Worm (Caenorhabditis elegans) whole organism, L2 larva: Measurements from ENCODE around the gene srz-78.

Experiments used
- C34F6.9 ChIP-seq: fragments of 150-350 bp; optimal IDR thresholded peaks from 2 replicates; lab custom pipeline; 2014; ENCODE audit warnings: missing biosample characterization, missing genetic modification characterization
- Y55F3AM.14 ChIP-seq: fragments of 200-800 bp; sonication (Bioruptor generic); optimal IDR thresholded peaks from 2 replicates; lab custom pipeline; 2018; ENCODE audit warnings: mild to moderate bottlenecking, missing genetic modification characterization, missing compliant biosample characterization
- ZK546.5 ChIP-seq: sonication (generic microtip); optimal IDR thresholded peaks from 2 replicates; lab custom pipeline; 2017; ENCODE audit warnings: missing biosample characterization, missing genetic modification characterization
- alr-1 ChIP-seq: fragments of 150-350 bp; optimal IDR thresholded peaks from 2 replicates; lab custom pipeline; 2014; ENCODE audit warnings: missing biosample characterization, missing genetic modification characterization
- aly-2 ChIP-seq: fragments of 150-350 bp; optimal IDR thresholded peaks from 2 replicates; lab custom pipeline; 2014; ENCODE audit warnings: missing biosample characterization, missing genetic modification characterization
- ama-1 ChIP-seq: fragments of 150-350 bp; optimal IDR thresholded peaks from 2 replicates; lab custom pipeline; 2018; ENCODE audit warnings: inconsistent platforms
- blmp-1 ChIP-seq: sonication (generic microtip); optimal IDR thresholded peaks from 2 replicates; lab custom pipeline; 2017; ENCODE audit warnings: missing genetic modification characterization, mild to moderate bottlenecking, missing compliant biosample characterization, antibody characterized with exemption, moderate library complexity; ENCODE audit not compliant: insufficient read depth
- ceh-82 ChIP-seq: fragments of 150-350 bp; optimal IDR thresholded peaks from 2 replicates; lab custom pipeline; 2014; ENCODE audit warnings: missing biosample characterization, missing genetic modification characterization
- crh-2 ChIP-seq: sonication (generic microtip); optimal IDR thresholded peaks from 2 replicates; lab custom pipeline; 2017; ENCODE audit warnings: missing biosample characterization, missing genetic modification characterization
- dmd-4 ChIP-seq: sonication (generic microtip); optimal IDR thresholded peaks from 2 replicates; lab custom pipeline; 2017; ENCODE audit warnings: missing biosample characterization, missing genetic modification characterization
- egl-27 ChIP-seq: sonication (generic microtip); optimal IDR thresholded peaks from 3 replicates; lab custom pipeline; 2017; ENCODE audit warnings: missing biosample characterization, missing genetic modification reagents, missing genetic modification characterization
- elt-1 ChIP-seq: fragments of 150-350 bp; optimal IDR thresholded peaks from 2 replicates; lab custom pipeline; 2014; ENCODE audit warnings: missing biosample characterization, missing genetic modification characterization
- fos-1 ChIP-seq: fragments of 150-350 bp; optimal IDR thresholded peaks from 2 replicates; lab custom pipeline; 2014; ENCODE audit warnings: missing biosample characterization, missing genetic modification characterization
- gmeb-1 ChIP-seq: fragments of 150-350 bp; optimal IDR thresholded peaks from 2 replicates; lab custom pipeline; 2014; ENCODE audit warnings: missing biosample characterization, missing genetic modification characterization
- lin-11 ChIP-seq: fragments of 150-350 bp; sonication (generic microtip); optimal IDR thresholded peaks from 2 replicates; lab custom pipeline; 2014; ENCODE audit warnings: missing biosample characterization, missing genetic modification characterization, inconsistent platforms, mixed read lengths
- lin-39 ChIP-seq: fragments of 150-350 bp; optimal IDR thresholded peaks from 2 replicates; lab custom pipeline; 2014; ENCODE audit warnings: missing biosample characterization, missing genetic modification reagents, missing genetic modification characterization
- mbf-1 ChIP-seq: sonication (generic microtip); optimal IDR thresholded peaks from 2 replicates; lab custom pipeline; 2017; ENCODE audit warnings: missing biosample characterization, missing genetic modification characterization
- mdl-1 ChIP-seq, 2 experiments: fragments of 150-350 bp in 1 of 2; sonication (generic microtip) in 1 of 2; optimal IDR thresholded peaks; 2 replicates each; lab custom pipeline; 2017; ENCODE audit warnings: missing biosample characterization in 2 of 2, missing genetic modification characterization in 2 of 2
- nhr-10 ChIP-seq: sonication (generic microtip); optimal IDR thresholded peaks from 2 replicates; lab custom pipeline; 2017; ENCODE audit warnings: missing biosample characterization, missing genetic modification characterization
- nhr-12 ChIP-seq: fragments of 150-350 bp; optimal IDR thresholded peaks from 2 replicates; lab custom pipeline; 2014; ENCODE audit warnings: missing biosample characterization, missing genetic modification characterization
- nhr-129 ChIP-seq: fragments of 150-350 bp; optimal IDR thresholded peaks from 2 replicates; lab custom pipeline; 2014; ENCODE audit warnings: missing biosample characterization, missing genetic modification characterization
- nhr-21 ChIP-seq: fragments of 150-350 bp; optimal IDR thresholded peaks from 2 replicates; lab custom pipeline; 2014; ENCODE audit warnings: missing biosample characterization, missing genetic modification characterization
- nhr-23 ChIP-seq: fragments of 150-350 bp; optimal IDR thresholded peaks from 2 replicates; lab custom pipeline; 2014; ENCODE audit warnings: missing biosample characterization, missing genetic modification reagents, missing genetic modification characterization
- nhr-237 ChIP-seq: fragments of 150-350 bp; optimal IDR thresholded peaks from 2 replicates; lab custom pipeline; 2014; ENCODE audit warnings: missing biosample characterization, missing genetic modification characterization
- nhr-25 ChIP-seq: fragments of 150-350 bp; sonication (generic microtip); optimal IDR thresholded peaks from 3 replicates; lab custom pipeline; 2014; ENCODE audit warnings: missing biosample characterization, missing genetic modification characterization
- nhr-77 ChIP-seq: fragments of 150-350 bp; optimal IDR thresholded peaks from 2 replicates; lab custom pipeline; 2014; ENCODE audit warnings: missing biosample characterization, missing genetic modification characterization
- peb-1 ChIP-seq: fragments of 150-350 bp; optimal IDR thresholded peaks from 2 replicates; lab custom pipeline; 2014; ENCODE audit warnings: missing biosample characterization, missing genetic modification characterization
- skn-1 ChIP-seq: sonication (generic microtip); optimal IDR thresholded peaks from 2 replicates; lab custom pipeline; 2017; ENCODE audit warnings: missing biosample characterization, missing genetic modification characterization
- sma-9 ChIP-seq, 2 experiments: fragments of 150-350 bp in 1 of 2; sonication (generic microtip) in 1 of 2; optimal IDR thresholded peaks; 2 replicates each; lab custom pipeline; 2014 to 2016; ENCODE audit warnings: missing genetic modification characterization in 2 of 2, mild to moderate bottlenecking in 1 of 2, missing biosample characterization in 1 of 2, missing compliant biosample characterization in 1 of 2, missing genetic modification reagents in 1 of 2, moderate library complexity in 1 of 2
- snpc-4 ChIP-seq: fragments of 150-350 bp; optimal IDR thresholded peaks from 2 replicates; lab custom pipeline; 2014; ENCODE audit warnings: missing biosample characterization, missing genetic modification characterization
- unc-39 ChIP-seq: fragments of 150-350 bp; optimal IDR thresholded peaks from 2 replicates; lab custom pipeline; 2014; ENCODE audit warnings: missing biosample characterization, missing genetic modification characterization
- unc-55 ChIP-seq: fragments of 150-350 bp; sonication (generic microtip); optimal IDR thresholded peaks from 3 replicates; lab custom pipeline; 2014; ENCODE audit warnings: missing biosample characterization, missing genetic modification reagents, missing genetic modification characterization
- unc-62 ChIP-seq: fragments of 150-350 bp; optimal IDR thresholded peaks from 2 replicates; lab custom pipeline; 2014; ENCODE audit warnings: missing biosample characterization, missing genetic modification reagents, missing genetic modification characterization
- zag-1 ChIP-seq: fragments of 150-350 bp; optimal IDR thresholded peaks from 2 replicates; lab custom pipeline; 2014; ENCODE audit warnings: missing biosample characterization, missing genetic modification characterization
- ztf-1 ChIP-seq: fragments of 200-800 bp; sonication (Bioruptor generic); conservative IDR thresholded peaks from 2 replicates; pipeline ENCODE4 v1.3.6; 2022; ENCODE audit warnings: missing genetic modification characterization, missing compliant biosample characterization
- ztf-4 ChIP-seq: fragments of 150-350 bp; optimal IDR thresholded peaks from 2 replicates; lab custom pipeline; 2014; ENCODE audit warnings: missing biosample characterization, missing genetic modification characterization

Gene srz-78

ce11 chrIV:3491477-3491876, at the start of gene srz-78:
TSS of gene srz-78 (plus strand) at chrIV:3491777.
- TF ChIP-seq alr-1 (tag; lab: Kevin White, UChicago) = no peak
- no peak for TF ChIP-seq ceh-82
- no peak for TF ChIP-seq ztf-4 (tag; lab: Kevin White, UChicago)
- no peak for TF ChIP-seq dmd-4
- TF ChIP-seq crh-2 (tag; lab: Kevin White, UChicago) = no peak
- TF ChIP-seq nhr-12 = no peak

ce11 chrIV:3442513-3442912, 49.1 kb upstream of the srz-78 start:
- TF ChIP-seq skn-1 = no peak
- no peak for TF ChIP-seq lin-39 (tag; lab: Kevin White, UChicago)
- TF ChIP-seq blmp-1 (tag; lab: Kevin White, UChicago) = no peak
- TF ChIP-seq ztf-1 (GFP tag; lab: Robert Waterston, UW) = no peak
- TF ChIP-seq mbf-1 (tag; lab: Kevin White, UChicago) = no peak
- TF ChIP-seq lin-11 = no peak
- TF ChIP-seq ztf-4 (tag; lab: Kevin White, UChicago) = no peak
- no peak for TF ChIP-seq ZK546.5 (tag; lab: Kevin White, UChicago)
- no peak for TF ChIP-seq nhr-10 (tag; lab: Kevin White, UChicago)
- no peak for TF ChIP-seq egl-27 (tag; lab: Kevin White, UChicago)
- TF ChIP-seq unc-62 = no peak
- TF ChIP-seq mdl-1 (tag; optimal IDR thresholded peaks at IDR 0.05; lab: Kevin White, UChicago) = no peak
- TF ChIP-seq crh-2 (tag; lab: Kevin White, UChicago) = no peak
- no peak for TF ChIP-seq elt-1
- TF ChIP-seq unc-39 (tag; lab: Kevin White, UChicago) = no peak
- TF ChIP-seq nhr-23 (tag; lab: Kevin White, UChicago) = no peak
- TF ChIP-seq nhr-21 (tag; lab: Kevin White, UChicago) = no peak
- no peak for TF ChIP-seq gmeb-1

ce11 chrIV:3444101-3444500, 47.5 kb upstream of the srz-78 start, which contains the start of gene F09D12.2:
TSS of gene F09D12.2 (minus strand) at chrIV:3444201.
- no peak for TF ChIP-seq zag-1 (tag; lab: Kevin White, UChicago)
- no peak for TF ChIP-seq nhr-77 (tag; lab: Kevin White, UChicago)
- TF ChIP-seq lin-11 = no peak
- no peak for TF ChIP-seq unc-62
- no peak for TF ChIP-seq Y55F3AM.14 (GFP tag; lab: Kevin White, UChicago)

- no peak for TF ChIP-seq nhr-23 (tag; lab: Kevin White, UChicago)
- TF ChIP-seq ztf-4 (tag; lab: Kevin White, UChicago) = no peak
- TF ChIP-seq peb-1 = no peak
- TF ChIP-seq nhr-12 = no peak
- TF ChIP-seq nhr-237 = no peak
- TF ChIP-seq ZK546.5 (tag; lab: Kevin White, UChicago) = no peak
- TF ChIP-seq unc-55 (GFP tag; lab: Kevin White, UChicago) = no peak
- no peak for TF ChIP-seq aly-2 (tag; lab: Kevin White, UChicago)
- TF ChIP-seq nhr-21 (tag; lab: Kevin White, UChicago) = no peak
- TF ChIP-seq crh-2 (tag; lab: Kevin White, UChicago) = no peak
- no peak for TF ChIP-seq nhr-10 (tag; lab: Kevin White, UChicago)
- TF ChIP-seq nhr-25 = no peak
- no peak for TF ChIP-seq nhr-129 (tag; lab: Kevin White, UChicago)
- no peak for TF ChIP-seq snpc-4 (tag; lab: Kevin White, UChicago)
- TF ChIP-seq ceh-82 = no peak
- TF ChIP-seq sma-9 (GFP tag; optimal IDR thresholded peaks at IDR 0.05; lab: Kevin White, UChicago) = no peak
- no peak for TF ChIP-seq sma-9 (tag; optimal IDR thresholded peaks at IDR 0.05; lab: Kevin White, UChicago)
- TF ChIP-seq ama-1 (lab: Kevin White, UChicago) = no peak
- TF ChIP-seq, all 48 proteins: peak for 0
Measured at ce11 chrIV:3444614-3445013, 47.0 kb upstream of the srz-78 start, which contains the start of gene F58E2.5. TSS of gene F58E2.5 (plus strand) at chrIV:3444914.

ce11 chrIV:3447350-3447749, 44.2 kb upstream of the srz-78 start:
- TF ChIP-seq fos-1 (tag; lab: Kevin White, UChicago) = no peak
- no peak for TF ChIP-seq C34F6.9 (tag; lab: Kevin White, UChicago)
- no peak for TF ChIP-seq ceh-82
- no peak for TF ChIP-seq blmp-1 (tag; lab: Kevin White, UChicago)
